Worm (Caenorhabditis elegans) whole organism, mixed stage, embryonic: ENCODE measurements around the gene C33F10.11.

Experiments
- bed-3 ChIP-seq: fragments of 200-800 bp; sonication (Bioruptor generic); optimal IDR thresholded peaks from 3 replicates; lab custom pipeline; 2018; ENCODE audit warnings: mild to moderate bottlenecking, missing genetic modification characterization, moderate library complexity, missing compliant biosample characterization
- blmp-1 ChIP-seq: fragments of 150-350 bp; optimal IDR thresholded peaks from 2 replicates; lab custom pipeline; 2014; ENCODE audit warnings: missing biosample characterization, missing genetic modification characterization
- ceh-43 ChIP-seq: fragments of 200-800 bp; sonication (Bioruptor generic); optimal IDR thresholded peaks from 2 replicates; lab custom pipeline; 2018; ENCODE audit warnings: mild to moderate bottlenecking, missing genetic modification characterization, moderate library complexity, missing compliant biosample characterization
- ceh-83 ChIP-seq: fragments of 200-800 bp; sonication (Bioruptor generic); optimal IDR thresholded peaks from 2 replicates; lab custom pipeline; 2018; ENCODE audit warnings: mild to moderate bottlenecking, missing genetic modification characterization, missing compliant biosample characterization
- ces-1 ChIP-seq: fragments of 150-350 bp; optimal IDR thresholded peaks from 2 replicates; lab custom pipeline; 2014; ENCODE audit warnings: missing biosample characterization, missing genetic modification reagents, missing genetic modification characterization
- cnd-1 ChIP-seq: fragments of 200-800 bp; sonication (Bioruptor generic); optimal IDR thresholded peaks from 2 replicates; lab custom pipeline; 2018; ENCODE audit warnings: mild to moderate bottlenecking, missing genetic modification characterization, missing compliant biosample characterization
- drap-1 ChIP-seq: fragments of 200-800 bp; sonication (Bioruptor generic); optimal IDR thresholded peaks from 3 replicates; lab custom pipeline; 2018; ENCODE audit warnings: mild to moderate bottlenecking, missing genetic modification characterization, missing compliant biosample characterization
- elt-1 ChIP-seq: sonication (generic microtip); optimal IDR thresholded peaks from 2 replicates; lab custom pipeline; 2017; ENCODE audit warnings: missing genetic modification characterization, mild to moderate bottlenecking, missing compliant biosample characterization, antibody characterized with exemption, moderate library complexity, borderline replicate concordance; ENCODE audit not compliant: insufficient read depth
- flh-1 ChIP-seq: fragments of 200-800 bp; sonication (Bioruptor generic); optimal IDR thresholded peaks from 2 replicates; lab custom pipeline; 2018; ENCODE audit warnings: mild to moderate bottlenecking, missing genetic modification characterization, moderate library complexity, missing compliant biosample characterization
- ham-2 ChIP-seq: fragments of 200-800 bp; sonication (Bioruptor generic); optimal IDR thresholded peaks from 2 replicates; lab custom pipeline; 2018; ENCODE audit warnings: mild to moderate bottlenecking, missing genetic modification characterization, missing compliant biosample characterization
- hlh-1 ChIP-seq: fragments of 150-350 bp; optimal IDR thresholded peaks from 2 replicates; lab custom pipeline; 2014; ENCODE audit warnings: missing biosample characterization, missing genetic modification reagents, missing genetic modification characterization
- lin-13 ChIP-seq: fragments of 150-350 bp; optimal IDR thresholded peaks from 2 replicates; lab custom pipeline; 2014; ENCODE audit warnings: missing biosample characterization, missing genetic modification characterization
- lin-32 ChIP-seq: fragments of 200-800 bp; sonication (Bioruptor generic); optimal IDR thresholded peaks from 2 replicates; lab custom pipeline; 2018; ENCODE audit warnings: mild to moderate bottlenecking, missing genetic modification characterization, missing compliant biosample characterization
- lsy-2 ChIP-seq: fragments of 150-350 bp; optimal IDR thresholded peaks from 2 replicates; lab custom pipeline; 2014; ENCODE audit warnings: missing biosample characterization, missing genetic modification characterization
- mab-5 ChIP-seq: fragments of 150-350 bp; optimal IDR thresholded peaks from 2 replicates; lab custom pipeline; 2014; ENCODE audit warnings: missing biosample characterization, missing genetic modification characterization
- mep-1 ChIP-seq: fragments of 150-350 bp; optimal IDR thresholded peaks from 2 replicates; lab custom pipeline; 2017; ENCODE audit warnings: missing biosample characterization, missing genetic modification reagents, missing genetic modification characterization, inconsistent platforms
- mls-2 ChIP-seq: sonication (generic microtip); optimal IDR thresholded peaks from 2 replicates; lab custom pipeline; 2016; ENCODE audit warnings: mild to moderate bottlenecking, missing genetic modification characterization, moderate library complexity, missing compliant biosample characterization
- nhr-12 ChIP-seq: fragments of 150-350 bp; optimal IDR thresholded peaks from 2 replicates; lab custom pipeline; 2014; ENCODE audit warnings: missing biosample characterization, missing genetic modification characterization
- nhr-2 ChIP-seq: fragments of 150-350 bp; optimal IDR thresholded peaks from 2 replicates; lab custom pipeline; 2014; ENCODE audit warnings: missing biosample characterization, missing genetic modification characterization
- nhr-237 ChIP-seq: fragments of 150-350 bp; optimal IDR thresholded peaks from 2 replicates; lab custom pipeline; 2014; ENCODE audit warnings: missing biosample characterization, missing genetic modification characterization
- nhr-28 ChIP-seq: fragments of 150-350 bp; optimal IDR thresholded peaks from 2 replicates; lab custom pipeline; 2014; ENCODE audit warnings: missing biosample characterization, missing genetic modification characterization
- nhr-76 ChIP-seq: sonication (generic microtip); optimal IDR thresholded peaks from 2 replicates; lab custom pipeline; 2017; ENCODE audit warnings: missing biosample characterization, missing genetic modification characterization
- snpc-4 ChIP-seq: fragments of 150-350 bp; optimal IDR thresholded peaks from 2 replicates; lab custom pipeline; 2014; ENCODE audit warnings: missing biosample characterization, missing genetic modification characterization
- sptf-1 ChIP-seq: sonication (generic microtip); optimal IDR thresholded peaks from 2 replicates; lab custom pipeline; 2017; ENCODE audit warnings: mild to moderate bottlenecking, missing genetic modification characterization, moderate library complexity, missing compliant biosample characterization
- tbx-8 ChIP-seq: fragments of 200-800 bp; sonication (Bioruptor generic); optimal IDR thresholded peaks from 2 replicates; lab custom pipeline; 2018; ENCODE audit warnings: mild to moderate bottlenecking, missing genetic modification characterization, moderate library complexity, missing compliant biosample characterization
- unc-120 ChIP-seq: sonication (generic microtip); optimal IDR thresholded peaks from 2 replicates; lab custom pipeline; 2017; ENCODE audit warnings: missing genetic modification characterization, missing compliant biosample characterization; ENCODE audit not compliant: poor library complexity, severe bottlenecking
- unc-39 ChIP-seq: fragments of 150-350 bp; optimal IDR thresholded peaks from 2 replicates; lab custom pipeline; 2014; ENCODE audit warnings: missing biosample characterization, missing genetic modification characterization
- unc-62 ChIP-seq: fragments of 150-350 bp; optimal IDR thresholded peaks from 2 replicates; lab custom pipeline; 2014; ENCODE audit warnings: missing biosample characterization, missing genetic modification reagents, missing genetic modification characterization

The C33F10.11 gene

DNA sequence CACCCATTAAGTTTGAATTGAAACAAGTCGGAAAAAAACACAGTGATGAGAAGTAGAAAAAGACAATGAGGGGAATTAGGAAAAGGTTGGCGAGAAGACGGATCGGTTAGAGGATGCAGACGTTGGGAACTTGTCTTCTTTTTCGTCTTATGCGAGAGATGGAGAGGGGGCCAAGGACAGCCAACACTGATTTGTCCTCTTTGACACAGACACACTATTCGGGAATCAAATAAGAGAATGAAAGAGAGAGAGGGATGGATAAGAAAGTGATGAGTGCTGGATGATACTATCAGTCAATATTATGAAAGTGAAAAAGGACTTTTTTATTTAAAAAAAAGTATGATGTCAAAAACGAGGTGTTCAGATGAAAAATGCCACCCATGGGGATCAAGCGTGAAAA lies 12.9 kb downstream of the C33F10.11 start, which contains the start of gene lact-5:
TSS of gene lact-5 (minus strand) at position 1 of the 400 bp plus-strand sequence.
- TF ChIP-seq sptf-1 (tag; lab: Kevin White, UChicago) (no peak), flh-1 (GFP tag; lab: Kevin White, UChicago) (no peak), blmp-1 (peak; percentile 69)

DNA sequence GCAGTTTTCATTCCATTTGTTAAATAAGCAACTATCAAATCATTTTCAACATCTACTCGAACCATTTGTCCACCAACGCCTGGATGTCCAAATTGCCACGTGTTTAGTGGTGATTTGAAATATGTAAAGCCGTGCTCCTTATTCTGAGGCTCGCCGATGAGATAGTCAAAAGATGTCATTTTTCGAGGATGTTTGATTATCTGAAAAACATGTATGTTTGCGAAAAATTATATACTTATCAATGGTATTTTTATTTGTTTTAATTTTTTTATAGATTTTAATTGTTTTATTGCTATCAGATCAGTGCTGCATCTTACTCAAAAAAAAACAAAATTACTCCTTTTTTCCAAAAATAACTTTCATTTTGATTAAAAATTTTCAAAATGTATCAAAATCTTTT lies 15.9 kb downstream of the C33F10.11 start:
- TF ChIP-seq nhr-2 = no peak
- no peak for TF ChIP-seq unc-62 (GFP tag; lab: Kevin White, UChicago)
- TF ChIP-seq drap-1 = no peak
- no peak for TF ChIP-seq mab-5 (tag; lab: Kevin White, UChicago)
- TF ChIP-seq ceh-83 (GFP tag; lab: Kevin White, UChicago) = no peak
- no peak for TF ChIP-seq unc-39 (tag; lab: Kevin White, UChicago)
- TF ChIP-seq nhr-237 (tag; lab: Kevin White, UChicago) = no peak
- no peak for TF ChIP-seq mls-2
- TF ChIP-seq bed-3 (GFP tag; lab: Kevin White, UChicago) = no peak
- no peak for TF ChIP-seq ceh-43

DNA sequence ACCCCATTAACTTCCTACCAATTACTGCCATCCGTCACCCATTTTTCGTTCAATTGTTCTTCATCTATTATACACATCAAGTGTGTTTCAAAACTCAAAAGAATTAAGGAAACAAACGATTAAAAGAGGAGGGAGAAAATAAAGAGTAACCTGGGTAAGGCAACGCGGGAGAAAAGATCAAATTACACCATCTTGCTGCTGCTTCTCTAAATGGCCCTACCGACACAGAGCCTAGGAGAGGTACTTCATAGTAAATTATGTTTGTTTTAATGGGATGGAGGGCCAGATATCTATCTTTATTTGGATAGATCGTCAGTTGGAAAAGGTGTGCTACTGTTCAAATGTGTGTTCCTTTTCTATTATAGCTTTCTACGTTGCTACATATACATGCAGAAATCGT lies 19.3 kb downstream of the C33F10.11 start:
- TF ChIP-seq mls-2 (no peak), nhr-28 (tag; lab: Kevin White, UChicago) (no peak), nhr-2 (no peak), lin-13 (no peak), snpc-4 (tag; lab: Kevin White, UChicago) (no peak), mep-1 (tag; lab: Kevin White, UChicago) (no peak), blmp-1 (no peak), nhr-76 (tag; lab: Kevin White, UChicago) (no peak), sptf-1 (tag; lab: Kevin White, UChicago) (no peak), mab-5 (tag; lab: Kevin White, UChicago) (no peak), nhr-12 (tag; lab: Kevin White, UChicago) (no peak), cnd-1 (tag; lab: Kevin White, UChicago) (no peak), tbx-8 (GFP tag; lab: Kevin White, UChicago) (no peak)

DNA sequence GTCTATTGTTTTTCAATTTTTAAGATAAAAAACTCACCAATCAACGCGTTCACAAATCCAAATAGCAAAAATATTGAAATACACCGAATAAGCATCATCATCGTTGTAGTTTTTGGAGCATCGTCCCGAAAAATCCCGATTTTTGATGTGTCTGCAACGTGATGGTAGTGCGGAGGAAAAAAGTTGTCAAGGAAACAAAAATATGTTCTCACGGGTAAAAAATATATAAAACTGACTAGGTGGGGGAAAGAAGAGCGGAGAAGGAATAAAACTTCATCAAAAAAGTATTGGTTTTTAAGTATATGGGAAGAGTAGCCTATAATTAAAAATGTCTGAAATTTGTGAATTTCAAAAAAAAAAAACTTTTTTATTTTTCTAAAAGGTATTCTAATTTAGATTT lies 22.7 kb downstream of the C33F10.11 start, which contains the start of gene rig-6:
TSS of gene rig-6 (minus strand) at position 101 of the 400 bp plus-strand sequence.
- no peak for TF ChIP-seq lin-13
- TF ChIP-seq mab-5 (tag; lab: Kevin White, UChicago) = no peak
- no peak for TF ChIP-seq nhr-12 (tag; lab: Kevin White, UChicago)
- no peak for TF ChIP-seq lin-32 (GFP tag; lab: Kevin White, UChicago)
- no peak for TF ChIP-seq drap-1
- TF ChIP-seq bed-3 (GFP tag; lab: Kevin White, UChicago) = no peak
- no peak for TF ChIP-seq ham-2 (GFP tag; lab: Kevin White, UChicago)
- no peak for TF ChIP-seq nhr-237 (tag; lab: Kevin White, UChicago)
- no peak for TF ChIP-seq nhr-28 (tag; lab: Kevin White, UChicago)
- TF ChIP-seq elt-1 (tag; lab: Kevin White, UChicago) = no peak
- no peak for TF ChIP-seq lsy-2
- TF ChIP-seq, all 35 proteins: peak for 0

DNA sequence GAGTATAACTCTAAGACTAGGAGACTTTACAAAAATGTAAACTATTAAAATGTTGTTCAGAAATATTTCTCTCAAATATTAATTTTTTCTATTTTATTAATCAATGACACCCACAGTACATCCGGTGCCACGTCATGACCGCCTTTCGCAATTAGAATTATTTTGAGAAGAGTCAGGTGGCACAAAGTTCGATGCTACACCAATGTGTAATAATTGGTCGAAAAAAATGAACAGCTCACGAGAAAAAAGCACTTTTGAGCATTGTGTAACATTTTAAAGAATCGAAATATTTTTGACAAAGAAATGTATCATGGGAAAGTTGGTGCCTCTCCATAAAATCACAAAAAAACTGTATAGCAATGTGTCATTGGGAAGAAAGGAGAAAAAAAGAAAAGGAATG lies 27.9 kb downstream of the C33F10.11 start:
- TF ChIP-seq hlh-1 (tag; lab: Kevin White, UChicago) (peak; percentile 27), lin-13 (no peak)
- TF ChIP-seq, all 35 proteins: peak for 1

DNA sequence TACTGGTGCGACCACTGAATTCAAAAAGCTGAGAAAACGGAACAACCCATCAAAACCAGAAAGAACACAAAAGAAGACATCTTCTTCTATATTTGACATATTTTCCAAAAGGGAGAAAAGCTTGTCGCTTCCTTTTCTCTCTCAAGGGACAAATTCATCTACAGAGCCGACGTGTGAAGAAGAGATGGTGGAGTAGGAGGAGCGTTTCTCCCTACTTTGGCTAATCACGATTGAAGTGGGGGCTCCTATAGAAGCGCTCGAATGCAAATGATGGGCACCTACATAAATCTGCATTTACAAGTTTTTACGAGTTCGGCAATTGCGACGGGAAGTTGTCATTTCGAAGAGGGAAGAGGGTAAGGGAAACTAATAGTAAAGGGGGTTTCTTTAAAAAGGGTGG lies 28.4 kb downstream of the C33F10.11 start:
- TF ChIP-seq ces-1 (GFP tag; lab: Kevin White, UChicago) = peak; percentile 12
- TF ChIP-seq ham-2 (GFP tag; lab: Kevin White, UChicago) = no peak

DNA sequence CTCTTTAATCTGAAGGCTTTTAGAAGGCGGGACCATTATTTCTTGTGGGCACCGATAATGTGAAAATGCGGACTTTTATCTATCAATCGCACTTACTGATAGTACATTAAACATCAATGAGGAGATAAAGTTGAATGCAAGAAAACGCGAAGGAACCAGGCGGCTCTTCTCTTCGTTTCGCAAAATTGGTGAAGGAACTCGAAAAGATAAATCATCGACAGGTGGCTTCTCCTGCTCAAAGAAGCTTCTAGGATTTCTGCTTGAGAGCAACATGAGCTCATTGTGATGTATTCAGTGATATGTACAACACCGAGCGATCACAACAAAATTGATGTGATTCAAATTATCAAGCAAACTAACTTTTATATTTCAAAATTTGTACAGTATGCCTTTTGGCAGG lies 28.9 kb downstream of the C33F10.11 start:
- TF ChIP-seq unc-62 (GFP tag; lab: Kevin White, UChicago) (peak; percentile 81), unc-120 (tag; lab: Kevin White, UChicago) (peak; percentile 78), drap-1 (no peak), hlh-1 (tag; lab: Kevin White, UChicago) (peak; percentile 66)
